Worm (Caenorhabditis elegans) whole organism, L4/young adult: Measurements from ENCODE around the gene R07C12.3.

Experiments used
- W03F9.2 ChIP-seq: fragments of 150-350 bp; optimal IDR thresholded peaks from 2 replicates; lab custom pipeline; 2014; ENCODE audit warnings: missing biosample characterization, missing genetic modification characterization
- dao-5 ChIP-seq: sonication (generic microtip); optimal IDR thresholded peaks from 2 replicates; lab custom pipeline; 2016; ENCODE audit warnings: missing genotype, missing genetic modification characterization, moderate library complexity, missing compliant biosample characterization
- him-1 ChIP-seq: sonication (generic microtip); optimal IDR thresholded peaks from 2 replicates; lab custom pipeline; 2016; ENCODE audit warnings: missing genotype, missing genetic modification reagents, missing genetic modification characterization, missing compliant biosample characterization

DNA sequence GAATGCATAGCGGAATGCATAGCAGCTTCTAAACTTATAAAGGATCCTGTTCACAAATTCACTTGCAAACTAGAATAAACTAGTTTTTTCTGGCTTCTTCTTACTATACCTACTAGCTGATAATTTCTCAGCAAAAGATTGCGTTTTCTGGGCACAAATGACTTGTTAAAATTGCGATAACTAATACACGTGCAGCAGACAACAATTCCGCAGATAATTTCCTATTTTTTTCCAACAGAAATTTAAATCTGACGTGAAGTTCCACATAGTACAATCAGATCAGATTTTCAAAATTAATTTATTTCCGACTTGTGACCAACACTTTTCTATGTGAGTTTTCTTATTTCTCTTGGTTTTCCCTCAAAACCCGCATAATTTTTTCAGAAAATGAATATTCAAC, 19.5 kb downstream of the R07C12.3 start, which contains the start of gene scrm-8:
- no peak for TF ChIP-seq W03F9.2 (tag; lab: Kevin White, UChicago)
- TF ChIP-seq him-1 (tag; lab: Kevin White, UChicago), result no peak
- TF ChIP-seq dao-5, result no peak
